Worm (Caenorhabditis elegans): ENCODE results near the gene R11A8.1.

Gene R11A8.1

ce11 chrIV:10396827-10397226, 39.9 kb upstream of the R11A8.1 start:
- no peak for TF ChIP-seq ceh-83 (GFP tag; optimal IDR thresholded peaks at IDR 0.05)
- TF ChIP-seq ces-1 (GFP tag; optimal IDR thresholded peaks at IDR 0.05): peak; percentile 85

- no peak for TF ChIP-seq nhr-76 (tag; optimal IDR thresholded peaks at IDR 0.05)
- no peak for TF ChIP-seq unc-62 (GFP tag; optimal IDR thresholded peaks at IDR 0.05)
- TF ChIP-seq sptf-1 (tag; optimal IDR thresholded peaks at IDR 0.05): no peak
- TF ChIP-seq blmp-1 (tag; optimal IDR thresholded peaks at IDR 0.05): no peak
- TF ChIP-seq mab-5 (tag; optimal IDR thresholded peaks at IDR 0.05): no peak
- TF ChIP-seq drap-1 (GFP tag; optimal IDR thresholded peaks at IDR 0.05): no peak
- no peak for TF ChIP-seq nhr-28 (tag; optimal IDR thresholded peaks at IDR 0.05)
- TF ChIP-seq nhr-2 (tag; optimal IDR thresholded peaks at IDR 0.05): no peak
- no peak for TF ChIP-seq pha-4 (tag; optimal IDR thresholded peaks at IDR 0.05)
- no peak for TF ChIP-seq mep-1 (tag; optimal IDR thresholded peaks at IDR 0.05)
- no peak for TF ChIP-seq lin-32 (GFP tag; optimal IDR thresholded peaks at IDR 0.05)
- TF ChIP-seq ces-1 (GFP tag; optimal IDR thresholded peaks at IDR 0.05): no peak
- TF ChIP-seq elt-1 (tag; optimal IDR thresholded peaks at IDR 0.05; ENCODE audit: borderline replicate concordance, insufficient read depth): no peak
- TF ChIP-seq bed-3 (GFP tag; optimal IDR thresholded peaks at IDR 0.05): no peak
- TF ChIP-seq sem-2 (GFP tag; optimal IDR thresholded peaks at IDR 0.05): no peak
- no peak for TF ChIP-seq lin-13 (tag; optimal IDR thresholded peaks at IDR 0.05)
- no peak for TF ChIP-seq ztf-11 (tag; optimal IDR thresholded peaks at IDR 0.05)
- TF ChIP-seq elt-3 (tag; optimal IDR thresholded peaks at IDR 0.05): no peak
These were observed 37.9 kb upstream of the R11A8.1 start, which contains the start of gene R10H10.4 for ce11 chrIV:10394858-10395257. TSS of gene R10H10.4 (minus strand) at chrIV:10394958.

- TF ChIP-seq sptf-1 (tag; optimal IDR thresholded peaks at IDR 0.05) (no peak), pha-4 (tag; optimal IDR thresholded peaks at IDR 0.05) (no peak), ceh-83 (GFP tag; optimal IDR thresholded peaks at IDR 0.05) (no peak), ceh-39 (tag; optimal IDR thresholded peaks at IDR 0.05) (no peak), ham-2 (GFP tag; optimal IDR thresholded peaks at IDR 0.05) (no peak), zip-8 (tag; optimal IDR thresholded peaks at IDR 0.05) (no peak), sem-2 (GFP tag; optimal IDR thresholded peaks at IDR 0.05) (no peak), ceh-43 (GFP tag; optimal IDR thresholded peaks at IDR 0.05) (no peak), nhr-237 (tag; optimal IDR thresholded peaks at IDR 0.05) (no peak), drap-1 (GFP tag; optimal IDR thresholded peaks at IDR 0.05) (no peak), cnd-1 (tag; optimal IDR thresholded peaks at IDR 0.05) (no peak), nhr-12 (tag; optimal IDR thresholded peaks at IDR 0.05) (no peak), snpc-4 (tag; optimal IDR thresholded peaks at IDR 0.05) (no peak), unc-39 (tag; optimal IDR thresholded peaks at IDR 0.05) (no peak), nhr-2 (tag; optimal IDR thresholded peaks at IDR 0.05) (no peak), unc-62 (GFP tag; optimal IDR thresholded peaks at IDR 0.05) (no peak), mep-1 (tag; optimal IDR thresholded peaks at IDR 0.05) (no peak)
These were observed 34.9 kb upstream of the R11A8.1 start, which contains the start of gene spe-26 for ce11 chrIV:10391827-10392226. TSS of gene spe-26 (minus strand) at chrIV:10391927.

ce11 chrIV:10388263-10388662, 31.3 kb upstream of the R11A8.1 start, which contains the start of gene R10H10.3:
TSS of gene R10H10.3 (plus strand) at chrIV:10388505.
- TF ChIP-seq tbx-8 (GFP tag; optimal IDR thresholded peaks at IDR 0.05) (no peak), ceh-39 (tag; optimal IDR thresholded peaks at IDR 0.05) (no peak), ham-2 (GFP tag; optimal IDR thresholded peaks at IDR 0.05) (no peak), nhr-12 (tag; optimal IDR thresholded peaks at IDR 0.05) (no peak), drap-1 (GFP tag; optimal IDR thresholded peaks at IDR 0.05) (no peak), mep-1 (tag; optimal IDR thresholded peaks at IDR 0.05) (no peak), bed-3 (GFP tag; optimal IDR thresholded peaks at IDR 0.05) (no peak), sptf-1 (tag; optimal IDR thresholded peaks at IDR 0.05) (no peak), flh-1 (GFP tag; optimal IDR thresholded peaks at IDR 0.05) (no peak), ceh-83 (GFP tag; optimal IDR thresholded peaks at IDR 0.05) (no peak)

- no peak for TF ChIP-seq unc-62 (GFP tag; optimal IDR thresholded peaks at IDR 0.05)
- no peak for TF ChIP-seq elt-1 (tag; optimal IDR thresholded peaks at IDR 0.05; ENCODE audit: borderline replicate concordance, insufficient read depth)
- no peak for TF ChIP-seq nhr-76 (tag; optimal IDR thresholded peaks at IDR 0.05)
- no peak for TF ChIP-seq ceh-39 (tag; optimal IDR thresholded peaks at IDR 0.05)
These were observed 30.1 kb upstream of the R11A8.1 start, which contains the start of gene nfu-1 for ce11 chrIV:10387113-10387512. TSS of gene nfu-1 (plus strand) at chrIV:10387413.

ce11 chrIV:10382894-10383293, 25.9 kb upstream of the R11A8.1 start:
- TF ChIP-seq nhr-2 (tag; optimal IDR thresholded peaks at IDR 0.05) (no peak), nhr-237 (tag; optimal IDR thresholded peaks at IDR 0.05) (no peak), lin-13 (tag; optimal IDR thresholded peaks at IDR 0.05) (no peak), pha-4 (tag; optimal IDR thresholded peaks at IDR 0.05) (no peak), bed-3 (GFP tag; optimal IDR thresholded peaks at IDR 0.05) (no peak), ces-1 (GFP tag; optimal IDR thresholded peaks at IDR 0.05) (no peak), hlh-1 (tag; optimal IDR thresholded peaks at IDR 0.05) (no peak), zip-8 (tag; optimal IDR thresholded peaks at IDR 0.05) (no peak), elt-3 (tag; optimal IDR thresholded peaks at IDR 0.05) (no peak), elt-1 (tag; optimal IDR thresholded peaks at IDR 0.05; ENCODE audit: borderline replicate concordance, insufficient read depth) (no peak), ztf-11 (tag; optimal IDR thresholded peaks at IDR 0.05) (no peak), mls-2 (tag; optimal IDR thresholded peaks at IDR 0.05) (no peak), ham-2 (GFP tag; optimal IDR thresholded peaks at IDR 0.05) (no peak), blmp-1 (tag; optimal IDR thresholded peaks at IDR 0.05) (no peak), tbx-8 (GFP tag; optimal IDR thresholded peaks at IDR 0.05) (no peak), flh-1 (GFP tag; optimal IDR thresholded peaks at IDR 0.05) (no peak)
